Fruit fly (Drosophila melanogaster) whole organism, embryonic: Measurements from ENCODE around the gene CG17364.

ENCODE experiments used
- Atf-2 ChIP-seq: fragments of 200-800 bp; sonication (Bioruptor generic); optimal IDR thresholded peaks from 2 replicates; lab custom pipeline; 2016; ENCODE audit warnings: missing biosample characterization, missing genetic modification characterization
- Atf3 ChIP-seq: fragments of 200-800 bp; sonication (Bioruptor generic); optimal IDR thresholded peaks from 3 replicates; lab custom pipeline; 2016; ENCODE audit warnings: missing biosample characterization, missing genetic modification characterization
- CG10147 ChIP-seq: fragments of 200-800 bp; sonication (Bioruptor generic); optimal IDR thresholded peaks from 2 replicates; lab custom pipeline; 2019; ENCODE audit warnings: missing biosample characterization, mild to moderate bottlenecking, missing genetic modification characterization, moderate library complexity
- CG15696 ChIP-seq: fragments of 200-800 bp; sonication (Bioruptor generic); optimal IDR thresholded peaks from 2 replicates; lab custom pipeline; 2019; ENCODE audit warnings: missing biosample characterization, mild to moderate bottlenecking, missing genetic modification characterization, moderate library complexity
- CG18476 ChIP-seq: fragments of 200-800 bp; sonication (Bioruptor generic); optimal IDR thresholded peaks from 2 replicates; lab custom pipeline; 2016; ENCODE audit warnings: missing biosample characterization, mild to moderate bottlenecking, missing genetic modification characterization
- CG2199 ChIP-seq: fragments of 200-800 bp; sonication (Bioruptor generic); IDR thresholded peaks from 3 replicates; pipeline ENCODE4 v1.3.6; 2022; ENCODE audit warnings: missing biosample characterization, missing genetic modification characterization
- CG2875 ChIP-seq: fragments of 200-800 bp; sonication (Bioruptor generic); optimal IDR thresholded peaks from 2 replicates; lab custom pipeline; 2017; ENCODE audit warnings: missing biosample characterization, mild to moderate bottlenecking, missing genetic modification characterization, missing genetic modification reagents
- CG30431 ChIP-seq: fragments of 200-800 bp; sonication (Bioruptor generic); optimal IDR thresholded peaks from 2 replicates; lab custom pipeline; 2017; ENCODE audit warnings: missing biosample characterization, missing genetic modification characterization
- CG32767 ChIP-seq: fragments of 200-800 bp; sonication (Bioruptor generic); IDR thresholded peaks from 2 replicates; pipeline ENCODE4 v1.3.6; 2022; ENCODE audit warnings: missing biosample characterization, missing genetic modification characterization
- CG4360 ChIP-seq: fragments of 200-800 bp; sonication (Bioruptor generic); IDR thresholded peaks from 2 replicates; pipeline ENCODE4 v1.3.6; 2022; ENCODE audit warnings: missing biosample characterization, missing genetic modification characterization
- CG7987 ChIP-seq: fragments of 200-800 bp; sonication (Bioruptor generic); optimal IDR thresholded peaks from 2 replicates; lab custom pipeline; 2018; ENCODE audit warnings: missing biosample characterization, mild to moderate bottlenecking, missing genetic modification characterization, moderate library complexity
- CG9817 ChIP-seq: fragments of 200-800 bp; sonication (Bioruptor generic); optimal IDR thresholded peaks from 2 replicates; lab custom pipeline; 2018; ENCODE audit warnings: missing biosample characterization, mild to moderate bottlenecking, missing genetic modification characterization, moderate library complexity
- CkIIα-i1 ChIP-seq: fragments of 200-800 bp; sonication (Bioruptor generic); IDR thresholded peaks from 2 replicates; pipeline ENCODE4 v1.3.6; 2022; ENCODE audit warnings: missing biosample characterization, missing genetic modification characterization
- Dll ChIP-seq: fragments of 200-800 bp; sonication (Bioruptor generic); IDR thresholded peaks from 4 replicates; pipeline ENCODE4 v1.3.6; 2022; ENCODE audit warnings: missing biosample characterization, missing genetic modification characterization; ENCODE audit not compliant: partially characterized antibody
- Doc2 ChIP-seq: fragments of 200-800 bp; sonication (Bioruptor generic); IDR thresholded peaks from 2 replicates; pipeline ENCODE4 v1.3.6; 2022; ENCODE audit warnings: missing biosample characterization, missing genetic modification characterization
- H15 ChIP-seq: fragments of 200-800 bp; sonication (Bioruptor generic); IDR thresholded peaks from 3 replicates; pipeline ENCODE4 v1.3.6; 2022; ENCODE audit warnings: missing biosample characterization, missing genetic modification characterization
- Hmx ChIP-seq: fragments of 200-800 bp; sonication (Bioruptor generic); optimal IDR thresholded peaks from 2 replicates; lab custom pipeline; 2016; ENCODE audit warnings: missing biosample characterization, missing genetic modification characterization
- Hr39 ChIP-seq: fragments of >200 bp; optimal IDR thresholded peaks from 2 replicates; lab custom pipeline; 2017
- Jarid2 ChIP-seq: fragments of 200-800 bp; sonication (Bioruptor generic); optimal IDR thresholded peaks from 3 replicates; lab custom pipeline; 2017; ENCODE audit warnings: mild to moderate bottlenecking, missing biosample characterization, missing genetic modification reagents, missing genetic modification characterization
- MESR4 ChIP-seq: fragments of 200-800 bp; sonication (Bioruptor generic); optimal IDR thresholded peaks from 2 replicates; lab custom pipeline; 2018; ENCODE audit warnings: missing biosample characterization, mild to moderate bottlenecking, missing genetic modification characterization, moderate library complexity
- Meics ChIP-seq: fragments of 200-800 bp; sonication (Bioruptor generic); optimal IDR thresholded peaks from 2 replicates; lab custom pipeline; 2017; ENCODE audit warnings: missing biosample characterization, mild to moderate bottlenecking, missing genetic modification characterization
- Myb ChIP-seq: fragments of 200-800 bp; sonication (Bioruptor generic); optimal IDR thresholded peaks from 2 replicates; lab custom pipeline; 2016; ENCODE audit warnings: missing biosample characterization, missing genetic modification characterization
- Nf-YA ChIP-seq: fragments of 200-800 bp; sonication (Bioruptor generic); IDR thresholded peaks from 2 replicates; pipeline ENCODE4 v1.3.6; 2022; ENCODE audit warnings: missing biosample characterization, missing genetic modification characterization
- Oaz ChIP-seq: fragments of 200-800 bp; sonication (Bioruptor generic); IDR thresholded peaks from 2 replicates; pipeline ENCODE4 v1.3.6; 2022; ENCODE audit warnings: missing biosample characterization, missing genetic modification characterization
- Rx ChIP-seq: fragments of 200-800 bp; sonication (Bioruptor generic); IDR thresholded peaks from 2 replicates; pipeline ENCODE4 v1.3.6; 2022; ENCODE audit warnings: missing biosample characterization, missing genetic modification characterization
- Sry-β ChIP-seq: fragments of 200-800 bp; sonication (Bioruptor generic); optimal IDR thresholded peaks from 2 replicates; lab custom pipeline; 2018; ENCODE audit warnings: missing biosample characterization, mild to moderate bottlenecking, missing genetic modification characterization, moderate library complexity
- Xbp1 ChIP-seq: fragments of 200-800 bp; sonication (Bioruptor generic); optimal IDR thresholded peaks from 3 replicates; lab custom pipeline; 2016; ENCODE audit warnings: missing biosample characterization, mild to moderate bottlenecking, missing genetic modification characterization
- ab ChIP-seq: fragments of 200-800 bp; sonication (Bioruptor generic); optimal IDR thresholded peaks from 2 replicates; lab custom pipeline; 2016; ENCODE audit warnings: missing biosample characterization, missing genetic modification characterization
- ara ChIP-seq: fragments of 200-800 bp; sonication (Bioruptor generic); IDR thresholded peaks from 2 replicates; pipeline ENCODE4 v1.3.6; 2022; ENCODE audit warnings: missing biosample characterization, missing genetic modification characterization
- bigmax ChIP-seq: fragments of 200-800 bp; sonication (Bioruptor generic); optimal IDR thresholded peaks from 2 replicates; lab custom pipeline; 2018; ENCODE audit warnings: missing biosample characterization, mild to moderate bottlenecking, missing genetic modification characterization
- caup ChIP-seq: fragments of 200-800 bp; sonication (Bioruptor generic); optimal IDR thresholded peaks from 3 replicates; lab custom pipeline; 2017; ENCODE audit warnings: missing biosample characterization, mild to moderate bottlenecking, missing genetic modification characterization, moderate library complexity; ENCODE audit not compliant: severe bottlenecking
- cg ChIP-seq: fragments of 200-800 bp; sonication (Bioruptor generic); optimal IDR thresholded peaks from 3 replicates; lab custom pipeline; 2019; ENCODE audit warnings: missing biosample characterization, mild to moderate bottlenecking, missing genetic modification characterization, moderate library complexity
- chif ChIP-seq, 2 experiments: fragments of 200-800 bp; sonication (Bioruptor generic); optimal IDR thresholded peaks; 3 replicates each; lab custom pipeline; 2016; ENCODE audit warnings: missing biosample characterization in 2 of 2, missing genetic modification characterization in 2 of 2
- chinmo ChIP-seq: fragments of 200-800 bp; sonication (Bioruptor generic); IDR thresholded peaks from 4 replicates; pipeline ENCODE4 v1.3.6; 2022; ENCODE audit warnings: missing biosample characterization, missing genetic modification characterization; ENCODE audit not compliant: partially characterized antibody
- crol ChIP-seq: fragments of 200-800 bp; sonication (Bioruptor generic); IDR thresholded peaks from 2 replicates; pipeline ENCODE4 v1.3.6; 2022; ENCODE audit warnings: missing biosample characterization, missing genetic modification characterization
- danr ChIP-seq: fragments of 200-800 bp; sonication (Bioruptor generic); IDR thresholded peaks from 2 replicates; pipeline ENCODE4 v1.3.6; 2022; ENCODE audit warnings: missing biosample characterization, missing genetic modification characterization
- dimm ChIP-seq: fragments of 200-800 bp; sonication (Bioruptor generic); IDR thresholded peaks from 2 replicates; pipeline ENCODE4 v1.3.6; 2022; ENCODE audit warnings: missing biosample characterization, missing genetic modification characterization
- h ChIP-seq: fragments of >200 bp; optimal IDR thresholded peaks from 2 replicates; lab custom pipeline; 2017
- ham ChIP-seq: fragments of 200-800 bp; sonication (Bioruptor generic); IDR thresholded peaks from 2 replicates; pipeline ENCODE4 v1.3.6; 2022; ENCODE audit warnings: missing biosample characterization, missing genetic modification characterization
- kni ChIP-seq: fragments of 200-800 bp; sonication (Bioruptor generic); optimal IDR thresholded peaks from 3 replicates; lab custom pipeline; 2017; ENCODE audit warnings: mild to moderate bottlenecking, missing biosample characterization, missing genetic modification reagents, missing genetic modification characterization
- lov ChIP-seq, 2 experiments: fragments of 200-800 bp in 1 of 2; fragments of >200 bp in 1 of 2; sonication (Bioruptor generic) in 1 of 2; IDR thresholded peaks in 1 of 2; optimal IDR thresholded peaks in 1 of 2; 2 replicates in 1 of 2; 3 replicates in 1 of 2; pipeline versions ENCODE4 v1.3.6 to Lab custom; 2017 to 2022; ENCODE audit warnings: missing biosample characterization in 1 of 2, missing genetic modification characterization in 1 of 2
- p53 ChIP-seq: fragments of 200-800 bp; sonication (Bioruptor generic); optimal IDR thresholded peaks from 2 replicates; lab custom pipeline; 2016; ENCODE audit warnings: missing biosample characterization, missing genetic modification characterization
- peb ChIP-seq: fragments of 200-800 bp; sonication (Bioruptor generic); IDR thresholded peaks from 2 replicates; pipeline ENCODE4 v1.3.6; 2022; ENCODE audit warnings: missing biosample characterization, missing genetic modification characterization
- pnt ChIP-seq: fragments of 200-800 bp; sonication (Bioruptor generic); optimal IDR thresholded peaks from 3 replicates; lab custom pipeline; 2016; ENCODE audit warnings: missing biosample characterization, missing genetic modification characterization
- psq ChIP-seq: fragments of 200-800 bp; sonication (Bioruptor generic); optimal IDR thresholded peaks from 2 replicates; lab custom pipeline; 2017; ENCODE audit warnings: missing biosample characterization, missing genetic modification characterization
- slou ChIP-seq: fragments of 200-800 bp; sonication (Bioruptor generic); optimal IDR thresholded peaks from 3 replicates; lab custom pipeline; 2016; ENCODE audit warnings: missing biosample characterization, missing genetic modification characterization
- slp2 ChIP-seq: fragments of 200-800 bp; sonication (Bioruptor generic); optimal IDR thresholded peaks from 2 replicates; lab custom pipeline; 2016; ENCODE audit warnings: missing biosample characterization, missing genetic modification characterization
- sqz ChIP-seq: fragments of 200-800 bp; sonication (Bioruptor generic); optimal IDR thresholded peaks from 3 replicates; lab custom pipeline; 2018; ENCODE audit warnings: missing biosample characterization, mild to moderate bottlenecking, missing genetic modification characterization
- twi ChIP-seq: fragments of 200-800 bp; optimal IDR thresholded peaks from 2 replicates; lab custom pipeline; 2019; ENCODE audit warnings: missing biosample characterization, mild to moderate bottlenecking, missing genetic modification characterization, moderate library complexity
- vfl ChIP-seq: fragments of 200-800 bp; sonication (Bioruptor generic); optimal IDR thresholded peaks from 2 replicates; lab custom pipeline; 2016; ENCODE audit warnings: missing biosample characterization, missing genetic modification characterization
- zen2 ChIP-seq: fragments of 200-800 bp; sonication (Bioruptor generic); IDR thresholded peaks from 3 replicates; pipeline ENCODE4 v1.3.6; 2022; ENCODE audit warnings: missing biosample characterization, missing genetic modification characterization; ENCODE audit not compliant: partially characterized antibody

CG17364 gene

DNA sequence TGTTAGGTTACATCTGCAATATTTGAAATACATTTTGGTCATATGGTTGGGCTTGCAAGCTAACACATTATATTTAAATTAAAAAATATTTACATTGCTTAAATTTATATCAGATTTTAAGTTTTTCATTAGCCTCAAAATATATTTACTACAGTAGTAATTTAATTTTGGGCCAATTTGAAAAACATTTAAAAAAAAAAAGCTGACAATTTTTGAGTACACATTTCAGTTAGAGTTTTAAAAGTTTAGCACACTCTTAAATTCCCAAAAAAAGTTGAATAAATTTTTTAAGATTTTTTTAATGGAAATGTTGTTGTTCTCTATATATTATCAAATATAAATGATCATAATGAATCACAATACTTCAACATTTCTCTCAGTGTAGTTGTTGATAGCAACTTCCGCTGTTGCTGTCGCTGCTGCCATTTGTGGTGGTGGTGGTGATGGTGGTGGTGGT lies 36.0 kb downstream of the CG17364 start (continued):
- TF ChIP-seq Atf-2 (GFP tag; lab: Kevin White, UChicago) (peak; percentile 51), Xbp1 (peak; percentile 67), zen2 (GFP tag; lab: Robert Waterston, UW) (no peak), psq (peak; percentile 45), Meics (GFP tag; lab: Kevin White, UChicago) (peak; percentile 91), Hr39 (no peak), ab (GFP tag; lab: Kevin White, UChicago) (no peak), peb (GFP tag; lab: Robert Waterston, UW) (no peak), kni (GFP tag; lab: Kevin White, UChicago) (no peak), caup (GFP tag; lab: Kevin White, UChicago) (peak; percentile 1), crol (GFP tag; lab: Robert Waterston, UW) (no peak), chif (GFP tag; optimal IDR thresholded peaks at IDR 0.05; lab: Kevin White, UChicago) (peak; percentile 23 to 63), vfl (GFP tag; lab: Kevin White, UChicago) (no peak), CG18476 (GFP tag; lab: Kevin White, UChicago) (peak; percentile 41), dimm (GFP tag; lab: Robert Waterston, UW) (no peak), danr (GFP tag; lab: Robert Waterston, UW) (no peak), Nf-YA (no peak), h (lab: Kevin White, UChicago) (no peak), CG2199 (GFP tag; lab: Robert Waterston, UW) (no peak), MESR4 (GFP tag; lab: Kevin White, UChicago) (no peak), pnt (GFP tag; lab: Kevin White, UChicago) (peak; percentile 6), CG32767 (GFP tag; lab: Robert Waterston, UW) (peak; percentile 46; the same call in 1 of the 2 replicates), CG7987 (GFP tag; lab: Kevin White, UChicago) (no peak), Jarid2 (GFP tag; lab: Kevin White, UChicago) (peak; percentile 53), CG10147 (GFP tag; lab: Kevin White, UChicago) (peak; percentile 63), slp2 (GFP tag; lab: Kevin White, UChicago) (no peak), CG9817 (tag; lab: Kevin White, UChicago) (peak; percentile 29), Myb (GFP tag; lab: Kevin White, UChicago) (no peak), Hmx (peak; percentile 7), Sry-β (peak; percentile 20), lov (optimal IDR thresholded peaks at IDR 0.05; lab: Kevin White, UChicago) (no peak), lov (GFP tag; IDR thresholded peaks at IDR 0.05; lab: Robert Waterston, UW) (no peak), slou (GFP tag; lab: Kevin White, UChicago) (peak; percentile 3), Rx (0 out of 2 replicates have a peak, but pooled peaks have one; percentile 15), ara (GFP tag; lab: Robert Waterston, UW) (peak; percentile 38; the same call in 1 of the 2 replicates), CG2875 (GFP tag; lab: Kevin White, UChicago) (peak; percentile 60), Oaz (no peak), p53 (GFP tag; lab: Kevin White, UChicago) (no peak), cg (no peak), ham (no peak), H15 (GFP tag; lab: Robert Waterston, UW) (no peak), Atf3 (GFP tag; lab: Kevin White, UChicago) (peak; percentile 22), Dll (GFP tag; lab: Robert Waterston, UW) (no peak), CG30431 (GFP tag; lab: Kevin White, UChicago) (peak; percentile 56), CG4360 (GFP tag; lab: Robert Waterston, UW) (no peak), CG15696 (tag; lab: Kevin White, UChicago) (peak; percentile 64), CkIIα-i1 (GFP tag; lab: Robert Waterston, UW) (no peak), Doc2 (GFP tag; lab: Robert Waterston, UW) (no peak), chinmo (no peak), bigmax (no peak), sqz (peak; percentile 48), twi (tag; lab: Kevin White, UChicago) (peak; percentile 16)
